Worm (Caenorhabditis elegans) whole organism, L1 larva: Measurements from ENCODE around the gene pycr-4.

Experiments used
- C16A3.4 ChIP-seq: fragments of 150-350 bp; optimal IDR thresholded peaks from 2 replicates; lab custom pipeline; 2014; ENCODE audit warnings: missing biosample characterization, missing genetic modification characterization
- aha-1 ChIP-seq: fragments of 150-350 bp; optimal IDR thresholded peaks from 2 replicates; lab custom pipeline; 2014; ENCODE audit warnings: missing biosample characterization, missing genetic modification characterization
- ceh-82 ChIP-seq, 3 experiments: fragments of 150-350 bp in 1 of 3; sonication (generic microtip) in 2 of 3; optimal IDR thresholded peaks; 2 replicates each; lab custom pipeline; 2014 to 2017; ENCODE audit warnings: missing biosample characterization in 3 of 3, missing genetic modification characterization in 3 of 3
- egl-27 ChIP-seq, 2 experiments: fragments of 150-350 bp in 1 of 2; sonication (generic microtip); optimal IDR thresholded peaks; 3 replicates each; lab custom pipeline; 2017 to 2018; ENCODE audit warnings: missing biosample characterization in 2 of 2, missing genetic modification characterization in 2 of 2, missing genetic modification reagents in 2 of 2
- fkh-10 ChIP-seq: sonication (generic microtip); optimal IDR thresholded peaks from 2 replicates; lab custom pipeline; 2017; ENCODE audit warnings: missing biosample characterization, missing genetic modification reagents, missing genetic modification characterization
- nhr-11 ChIP-seq: fragments of 150-350 bp; optimal IDR thresholded peaks from 2 replicates; lab custom pipeline; 2014; ENCODE audit warnings: missing biosample characterization, missing genetic modification characterization
- nhr-237 ChIP-seq: fragments of 150-350 bp; optimal IDR thresholded peaks from 2 replicates; lab custom pipeline; 2014; ENCODE audit warnings: missing biosample characterization, missing genetic modification characterization
- nhr-28 ChIP-seq: fragments of 150-350 bp; optimal IDR thresholded peaks from 2 replicates; lab custom pipeline; 2014; ENCODE audit warnings: missing biosample characterization, missing genetic modification characterization
- nhr-85 ChIP-seq: sonication (generic microtip); peaks from one replicate; lab custom pipeline; 2016; ENCODE audit warnings: missing genetic modification characterization, inconsistent platforms, missing compliant biosample characterization
- skn-1 ChIP-seq: fragments of 150-350 bp; optimal IDR thresholded peaks from 2 replicates; lab custom pipeline; 2014; ENCODE audit warnings: missing biosample characterization, missing genetic modification characterization
- snpc-4 ChIP-seq: fragments of 150-350 bp; optimal IDR thresholded peaks from 2 replicates; lab custom pipeline; 2014; ENCODE audit warnings: missing biosample characterization, missing genetic modification characterization
- unc-62 ChIP-seq: fragments of 150-350 bp; optimal IDR thresholded peaks from 2 replicates; lab custom pipeline; 2014; ENCODE audit warnings: missing biosample characterization, missing genetic modification reagents, missing genetic modification characterization
- zip-4 ChIP-seq: fragments of 200-800 bp; sonication (Bioruptor generic); optimal IDR thresholded peaks from 2 replicates; lab custom pipeline; 2018; ENCODE audit warnings: mild to moderate bottlenecking, missing genetic modification characterization, moderate library complexity, missing compliant biosample characterization

DNA sequence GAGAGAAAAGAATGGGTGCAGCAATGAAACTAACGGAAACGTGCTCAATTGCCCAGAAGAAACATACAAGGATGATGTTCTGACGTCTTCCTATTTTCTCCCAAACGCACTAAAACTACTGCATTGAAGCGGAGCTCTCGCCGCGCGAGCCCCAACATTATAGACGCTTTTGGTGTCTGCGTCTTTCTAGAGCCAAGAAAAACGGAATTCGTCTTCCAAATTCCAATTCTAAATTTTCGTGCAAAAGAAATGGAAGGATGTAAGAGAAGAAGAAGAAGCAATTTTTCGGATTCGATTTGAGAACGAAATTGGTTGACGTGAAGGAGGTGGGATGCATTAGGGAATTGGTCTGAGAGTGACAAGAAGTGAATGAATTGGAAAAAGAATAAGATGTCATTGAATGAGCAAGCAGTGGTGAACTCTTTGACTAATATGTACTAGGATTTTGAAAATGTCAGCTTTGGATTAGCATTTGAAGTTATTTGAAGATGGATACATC, 23.4 kb downstream of the pycr-4 start:
- TF ChIP-seq nhr-28 (tag; lab: Kevin White, UChicago), result no peak
- peak in 1 of 3 experiments; percentile 36 for TF ChIP-seq ceh-82 (tag; optimal IDR thresholded peaks at IDR 0.05; lab: Kevin White, UChicago)
- no peak for TF ChIP-seq skn-1 (tag; lab: Kevin White, UChicago)
- TF ChIP-seq aha-1, result no peak
- TF ChIP-seq nhr-85 (tag; lab: Kevin White, UChicago), result no peak
- TF ChIP-seq unc-62, result no peak
- TF ChIP-seq fkh-10 (GFP tag; lab: Kevin White, UChicago), result peak; percentile 16
- no peak for TF ChIP-seq snpc-4 (tag; lab: Kevin White, UChicago)
- TF ChIP-seq C16A3.4, result no peak
- no peak for TF ChIP-seq egl-27 (tag; optimal IDR thresholded peaks at IDR 0.05; lab: Kevin White, UChicago)
- TF ChIP-seq zip-4 (GFP tag; lab: Kevin White, UChicago), result no peak
- no peak for TF ChIP-seq nhr-11 (tag; lab: Kevin White, UChicago)
- no peak for TF ChIP-seq nhr-237 (tag; lab: Kevin White, UChicago)
